Fruit fly (Drosophila melanogaster): ENCODE data around the gene CG34263.

Gene CG34263

DNA sequence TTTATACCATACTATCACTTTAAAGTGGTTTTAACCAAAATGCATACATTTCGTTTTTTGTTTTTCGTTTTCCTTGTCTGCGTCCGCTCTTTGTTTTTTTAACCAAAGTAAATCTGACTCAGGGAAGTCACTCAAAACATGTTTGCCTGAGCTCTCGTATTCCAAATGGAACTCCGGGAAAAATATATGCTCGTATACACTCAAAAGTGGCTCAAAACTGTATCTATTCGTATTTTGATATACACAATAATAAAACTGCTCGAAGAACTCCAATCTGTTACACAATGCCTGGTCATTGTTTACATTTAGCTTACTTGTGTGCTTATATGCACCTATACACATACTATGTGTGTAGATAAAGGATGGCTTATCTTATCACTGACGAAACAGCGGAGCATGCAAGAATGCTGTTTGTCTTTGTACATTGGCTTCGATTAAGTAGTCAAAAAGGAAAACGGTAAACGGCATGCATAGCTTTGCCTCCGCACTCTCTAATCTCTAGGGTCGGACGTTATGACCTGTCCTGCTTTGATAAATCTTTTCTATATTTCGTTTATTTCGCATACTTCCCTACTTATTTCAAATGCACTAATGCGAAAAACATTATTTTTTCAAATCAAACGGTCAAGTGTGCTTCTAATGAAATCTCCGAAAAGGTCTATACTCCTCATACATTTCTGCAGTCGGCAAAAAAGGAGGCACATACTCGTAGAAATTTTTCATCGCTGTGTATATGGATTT lies 5.2 kb upstream of the CG34263 start, which contains the start of gene miple2:
TSS of gene miple2 (plus strand) at position 441 of the 741 bp plus-strand sequence.
- TF ChIP-seq CG31627 (GFP tag; optimal IDR thresholded peaks at IDR 0.05) = peak; percentile 65
- TF ChIP-seq esn (GFP tag; optimal IDR thresholded peaks at IDR 0.05) = peak; percentile 74
- peak; percentile 64 for TF ChIP-seq topi (GFP tag; optimal IDR thresholded peaks at IDR 0.05)
- peak; percentile 59 for TF ChIP-seq lz (GFP tag; optimal IDR thresholded peaks at IDR 0.05)
- TF ChIP-seq net (GFP tag; optimal IDR thresholded peaks at IDR 0.05) = peak; percentile 50
- no peak for TF ChIP-seq CG4318 (GFP tag; optimal IDR thresholded peaks at IDR 0.05)
- peak; percentile 67 for TF ChIP-seq fd59A (GFP tag; optimal IDR thresholded peaks at IDR 0.05)
- TF ChIP-seq Blimp-1 (GFP tag; optimal IDR thresholded peaks at IDR 0.05) = peak; percentile 16
- TF ChIP-seq Ets21C (GFP tag; optimal IDR thresholded peaks at IDR 0.05) = peak; percentile 45
- TF ChIP-seq CG1621 (tag; optimal IDR thresholded peaks at IDR 0.05) = peak; percentile 9
- peak; percentile 32 for TF ChIP-seq CG8319 (GFP tag; optimal IDR thresholded peaks at IDR 0.05)
- TF ChIP-seq Met (GFP tag; optimal IDR thresholded peaks at IDR 0.05) = peak; percentile 66
- no peak for TF ChIP-seq fd85E (GFP tag; optimal IDR thresholded peaks at IDR 0.05)
- TF ChIP-seq CG3919 (GFP tag; optimal IDR thresholded peaks at IDR 0.05) = peak; percentile 58
- no peak for TF ChIP-seq CG11902 (GFP tag; optimal IDR thresholded peaks at IDR 0.05)
- TF ChIP-seq CG8632 (GFP tag; optimal IDR thresholded peaks at IDR 0.05) = peak; percentile 59
- peak; percentile 62 for TF ChIP-seq CG3032 (tag; optimal IDR thresholded peaks at IDR 0.05)
- TF ChIP-seq dac (GFP tag; optimal IDR thresholded peaks at IDR 0.05) = peak; percentile 21
- peak; percentile 64 for TF ChIP-seq acj6 (GFP tag; optimal IDR thresholded peaks at IDR 0.05)
- peak; percentile 41 for TF ChIP-seq CG6808 (GFP tag; optimal IDR thresholded peaks at IDR 0.05)
- TF ChIP-seq CG9139 (GFP tag; optimal IDR thresholded peaks at IDR 0.05) = no peak
- peak; percentile 61 for TF ChIP-seq CG6276 (GFP tag; optimal IDR thresholded peaks at IDR 0.05)
- TF ChIP-seq Gug (GFP tag; IDR thresholded peaks at IDR 0.05) = no peak
- TF ChIP-seq Eip75B (GFP tag; optimal IDR thresholded peaks at IDR 0.05) = peak; percentile 69
- peak; percentile 61 for TF ChIP-seq OdsH (GFP tag; optimal IDR thresholded peaks at IDR 0.05)
- peak; percentile 12 for TF ChIP-seq CG6854 (GFP tag; optimal IDR thresholded peaks at IDR 0.05)
- peak; percentile 69 for TF ChIP-seq achi (GFP tag; optimal IDR thresholded peaks at IDR 0.05)
- no peak for TF ChIP-seq CG11294 (GFP tag; IDR thresholded peaks at IDR 0.05)
- TF ChIP-seq CG8119 (GFP tag; IDR thresholded peaks at IDR 0.05) = peak; percentile 44; the same call in 2 of the 3 replicates
- TF ChIP-seq Sox102F (GFP tag; optimal IDR thresholded peaks at IDR 0.05) = peak; percentile 64
- TF ChIP-seq Smox (GFP tag; optimal IDR thresholded peaks at IDR 0.05) = peak; percentile 73
- no peak for TF ChIP-seq Hr38 (GFP tag; optimal IDR thresholded peaks at IDR 0.05)
- peak; percentile 60 for TF ChIP-seq Lpt (GFP tag; optimal IDR thresholded peaks at IDR 0.05)
- peak; percentile 43 for TF ChIP-seq CG16779 (tag; optimal IDR thresholded peaks at IDR 0.05)
- TF ChIP-seq fkh (GFP tag; optimal IDR thresholded peaks at IDR 0.05) = peak; percentile 97
- peak; percentile 52 for TF ChIP-seq cyc (GFP tag; optimal IDR thresholded peaks at IDR 0.05)
- TF ChIP-seq Ets96B (tag; optimal IDR thresholded peaks at IDR 0.05) = peak; percentile 69
- peak; percentile 48; the same call in 1 of the 2 replicates for TF ChIP-seq CG15336 (GFP tag; IDR thresholded peaks at IDR 0.05)
- peak; percentile 12 for TF ChIP-seq CG7368 (GFP tag; optimal IDR thresholded peaks at IDR 0.05)
- peak; percentile 7 for TF ChIP-seq CG34406 (GFP tag; optimal IDR thresholded peaks at IDR 0.05)
- TF ChIP-seq Sox14 (GFP tag; optimal IDR thresholded peaks at IDR 0.05) = peak; percentile 84
- peak; percentile 64 to 70 for TF ChIP-seq ss (GFP tag; optimal IDR thresholded peaks at IDR 0.05)
- peak; percentile 93 for TF ChIP-seq Eip78C (GFP tag)
- TF ChIP-seq svp (GFP tag) = no peak
- peak; percentile 56 for TF ChIP-seq Hr39 (GFP tag; optimal IDR thresholded peaks at IDR 0.05)
- TF ChIP-seq Eip93F (GFP tag; optimal IDR thresholded peaks at IDR 0.05) = no peak
- TF ChIP-seq salr (GFP tag; optimal IDR thresholded peaks at IDR 0.05) = peak in 1 of 2 experiments; percentile 78
- peak; percentile 62 for TF ChIP-seq CG6792 (GFP tag; optimal IDR thresholded peaks at IDR 0.05)
- TF ChIP-seq CG32006 (GFP tag; optimal IDR thresholded peaks at IDR 0.05) = peak; percentile 86
- TF ChIP-seq Sox15 (GFP tag; optimal IDR thresholded peaks at IDR 0.05) = no peak
- peak; percentile 67 for TF ChIP-seq CG11762 (GFP tag; optimal IDR thresholded peaks at IDR 0.05; ENCODE audit: insufficient read depth)

Measured in whole organism, prepupa.